Worm (Caenorhabditis elegans) whole organism, young adult: ENCODE results near the gene col-96.

Source experiments
- ama-1 ChIP-seq, 3 experiments: fragments of 150-350 bp in 1 of 3; sonication (generic microtip) in 2 of 3; optimal IDR thresholded peaks; 2 replicates each; lab custom pipeline; 2014 to 2018; ENCODE audit warnings: missing biosample characterization in 2 of 3, missing genetic modification characterization in 2 of 3, missing genetic modification reagents in 2 of 3
- dpl-1 ChIP-seq: fragments of 150-350 bp; optimal IDR thresholded peaks from 2 replicates; lab custom pipeline; 2014; ENCODE audit warnings: missing biosample characterization, missing genetic modification reagents, missing genetic modification characterization
- ets-4 ChIP-seq: fragments of 200-800 bp; sonication (Bioruptor generic); optimal IDR thresholded peaks from 2 replicates; lab custom pipeline; 2018; ENCODE audit warnings: mild to moderate bottlenecking, missing genetic modification characterization, missing compliant biosample characterization
- pbrm-1 ChIP-seq: fragments of 200-800 bp; sonication (Bioruptor generic); IDR thresholded peaks from 2 replicates; pipeline ENCODE4 v1.3.6; 2022; ENCODE audit warnings: missing genetic modification reagents, missing genetic modification characterization, missing compliant biosample characterization
- snpc-4 ChIP-seq, 5 experiments: fragments of 150-350 bp in 1 of 5; sonication (generic microtip) in 4 of 5; optimal IDR thresholded peaks; 2 replicates each; lab custom pipeline; 2014 to 2018; ENCODE audit warnings: missing genetic modification characterization in 5 of 5, missing biosample characterization in 3 of 5, antibody characterized with exemption in 2 of 5, mild to moderate bottlenecking in 2 of 5, missing compliant biosample characterization in 2 of 5, missing genotype in 2 of 5, moderate library complexity in 2 of 5, missing genetic modification reagents in 1 of 5
- unc-62 ChIP-seq: fragments of 150-350 bp; optimal IDR thresholded peaks from 2 replicates; lab custom pipeline; 2014; ENCODE audit warnings: missing biosample characterization, missing genetic modification reagents, missing genetic modification characterization
- zfh-2 ChIP-seq: fragments of 200-800 bp; sonication (Bioruptor generic); conservative IDR thresholded peaks from 2 replicates; pipeline ENCODE4 v1.3.6; 2022; ENCODE audit warnings: missing genetic modification reagents, missing genetic modification characterization, missing compliant biosample characterization

- TF ChIP-seq dpl-1 (no peak), pbrm-1 (GFP tag; lab: Robert Waterston, UW) (no peak), snpc-4 (GFP tag; optimal IDR thresholded peaks at IDR 0.05; lab: Kevin White, UChicago) (no peak), snpc-4 (tag; optimal IDR thresholded peaks at IDR 0.05; lab: Kevin White, UChicago) (no peak), zfh-2 (no peak), ama-1 (optimal IDR thresholded peaks at IDR 0.05; lab: Kevin White, UChicago) (no peak), ama-1 (GFP tag; optimal IDR thresholded peaks at IDR 0.05; lab: Kevin White, UChicago) (no peak), ets-4 (GFP tag; lab: Kevin White, UChicago) (no peak), unc-62 (GFP tag; lab: Kevin White, UChicago) (no peak)
Observed at ce11 chrIII:11730312-11730711, 23.7 kb upstream of the col-96 start, which contains the start of gene Y41C4A.18.
